Worm (Caenorhabditis elegans) whole organism, L3 larva: ENCODE measurements around the gene nhr-253.
A peak's percentile ranks its signal among the peaks of the same experiment; 100 is the strongest.

Experiments
- R02D3.7 ChIP-seq: fragments of 150-350 bp; optimal IDR thresholded peaks from 2 replicates; lab custom pipeline; 2014; ENCODE audit warnings: missing biosample characterization, missing genetic modification characterization
- ZK546.5 ChIP-seq: sonication (generic microtip); optimal IDR thresholded peaks from 2 replicates; lab custom pipeline; 2017; ENCODE audit warnings: missing biosample characterization, missing genetic modification characterization
- aly-2 ChIP-seq: fragments of 150-350 bp; optimal IDR thresholded peaks from 2 replicates; lab custom pipeline; 2014; ENCODE audit warnings: missing biosample characterization, missing genetic modification characterization
- ceh-28 ChIP-seq: fragments of 150-350 bp; optimal IDR thresholded peaks from 2 replicates; lab custom pipeline; 2014; ENCODE audit warnings: missing biosample characterization, missing genetic modification reagents, missing genetic modification characterization
- ceh-82 ChIP-seq: fragments of 150-350 bp; optimal IDR thresholded peaks from 2 replicates; lab custom pipeline; 2014; ENCODE audit warnings: missing biosample characterization, missing genetic modification characterization
- ceh-9 ChIP-seq: sonication (generic microtip); optimal IDR thresholded peaks from 2 replicates; lab custom pipeline; 2018; ENCODE audit warnings: missing biosample characterization, missing genetic modification characterization
- egl-27 ChIP-seq: sonication (generic microtip); optimal IDR thresholded peaks from 4 replicates; lab custom pipeline; 2017; ENCODE audit warnings: missing biosample characterization, missing genetic modification reagents, missing genetic modification characterization
- egl-5 ChIP-seq: fragments of 150-350 bp; optimal IDR thresholded peaks from 2 replicates; lab custom pipeline; 2017; ENCODE audit warnings: missing biosample characterization, missing genetic modification reagents, missing genetic modification characterization, inconsistent platforms
- elt-1 ChIP-seq: fragments of 150-350 bp; optimal IDR thresholded peaks from 2 replicates; lab custom pipeline; 2014; ENCODE audit warnings: missing biosample characterization, missing genetic modification characterization
- elt-2 ChIP-seq: sonication (generic microtip); optimal IDR thresholded peaks from 2 replicates; lab custom pipeline; 2016; ENCODE audit warnings: missing genetic modification reagents, mild to moderate bottlenecking, missing genetic modification characterization, missing compliant biosample characterization
- elt-3 ChIP-seq, 3 experiments: fragments of 150-350 bp in 1 of 3; sonication (generic microtip) in 2 of 3; optimal IDR thresholded peaks; 2 replicates in 2 of 3; 4 replicates in 1 of 3; lab custom pipeline; 2014 to 2017; ENCODE audit warnings: missing biosample characterization in 3 of 3, missing genetic modification characterization in 3 of 3
- fkh-10 ChIP-seq: sonication (generic microtip); optimal IDR thresholded peaks from 2 replicates; lab custom pipeline; 2017; ENCODE audit warnings: missing biosample characterization, missing genetic modification reagents, missing genetic modification characterization
- fkh-2 ChIP-seq: fragments of 150-350 bp; optimal IDR thresholded peaks from 2 replicates; lab custom pipeline; 2014; ENCODE audit warnings: missing biosample characterization, missing genetic modification reagents, missing genetic modification characterization
- fos-1 ChIP-seq: fragments of 150-350 bp; optimal IDR thresholded peaks from 2 replicates; lab custom pipeline; 2014; ENCODE audit warnings: missing biosample characterization, missing genetic modification characterization
- hmg-11 ChIP-seq: sonication (generic microtip); optimal IDR thresholded peaks from 2 replicates; lab custom pipeline; 2016; ENCODE audit warnings: missing genetic modification characterization, missing compliant biosample characterization
- jun-1 ChIP-seq: fragments of 150-350 bp; optimal IDR thresholded peaks from 2 replicates; lab custom pipeline; 2014; ENCODE audit warnings: missing biosample characterization, missing genetic modification reagents, missing genetic modification characterization
- lin-15B ChIP-seq: fragments of 150-350 bp; optimal IDR thresholded peaks from 2 replicates; lab custom pipeline; 2014; ENCODE audit warnings: missing biosample characterization, missing genetic modification characterization
- lin-39 ChIP-seq: fragments of 150-350 bp; optimal IDR thresholded peaks from 2 replicates; lab custom pipeline; 2018; ENCODE audit warnings: missing biosample characterization, missing genetic modification reagents, missing genetic modification characterization
- lsy-12 ChIP-seq: sonication (generic microtip); optimal IDR thresholded peaks from 2 replicates; lab custom pipeline; 2016; ENCODE audit warnings: mild to moderate bottlenecking, missing genetic modification characterization, missing compliant biosample characterization
- mdl-1 ChIP-seq: fragments of 150-350 bp; optimal IDR thresholded peaks from 2 replicates; lab custom pipeline; 2014; ENCODE audit warnings: missing biosample characterization, missing genetic modification characterization
- mml-1 ChIP-seq: fragments of 150-350 bp; sonication (generic microtip); optimal IDR thresholded peaks from 3 replicates; lab custom pipeline; 2014; ENCODE audit warnings: missing biosample characterization, missing genetic modification characterization
- nfya-1 ChIP-seq: sonication (generic microtip); optimal IDR thresholded peaks from 2 replicates; lab custom pipeline; 2017; ENCODE audit warnings: missing genetic modification characterization, mild to moderate bottlenecking, missing compliant biosample characterization, antibody characterized with exemption, moderate library complexity; ENCODE audit not compliant: insufficient read depth
- nhr-11 ChIP-seq: fragments of 150-350 bp; optimal IDR thresholded peaks from 2 replicates; lab custom pipeline; 2014; ENCODE audit warnings: missing biosample characterization, missing genetic modification characterization
- nhr-23 ChIP-seq: fragments of 150-350 bp; optimal IDR thresholded peaks from 2 replicates; lab custom pipeline; 2014; ENCODE audit warnings: missing biosample characterization, missing genetic modification reagents, missing genetic modification characterization
- nhr-237 ChIP-seq: fragments of 150-350 bp; optimal IDR thresholded peaks from 2 replicates; lab custom pipeline; 2014; ENCODE audit warnings: missing biosample characterization, missing genetic modification characterization
- nhr-25 ChIP-seq: sonication (generic microtip); optimal IDR thresholded peaks from 2 replicates; lab custom pipeline; 2017; ENCODE audit warnings: missing biosample characterization, missing genetic modification characterization
- nhr-28 ChIP-seq: fragments of 150-350 bp; optimal IDR thresholded peaks from 2 replicates; lab custom pipeline; 2014; ENCODE audit warnings: missing biosample characterization, missing genetic modification characterization
- nhr-43 ChIP-seq: sonication (generic microtip); optimal IDR thresholded peaks from 2 replicates; lab custom pipeline; 2016; ENCODE audit warnings: mild to moderate bottlenecking, missing genetic modification characterization, missing compliant biosample characterization; ENCODE audit not compliant: poor library complexity, severe bottlenecking
- nhr-67 ChIP-seq: fragments of 150-350 bp; optimal IDR thresholded peaks from 2 replicates; lab custom pipeline; 2014; ENCODE audit warnings: missing biosample characterization, missing genetic modification characterization
- nhr-76 ChIP-seq: fragments of 150-350 bp; sonication (generic microtip); optimal IDR thresholded peaks from 5 replicates; lab custom pipeline; 2014; ENCODE audit warnings: missing biosample characterization, missing genetic modification characterization
- nhr-77 ChIP-seq: fragments of 150-350 bp; optimal IDR thresholded peaks from 2 replicates; lab custom pipeline; 2014; ENCODE audit warnings: missing biosample characterization, missing genetic modification characterization
- pha-4 ChIP-seq: fragments of 150-350 bp; optimal IDR thresholded peaks from 2 replicates; lab custom pipeline; 2014; ENCODE audit warnings: missing biosample characterization, missing genetic modification reagents, missing genetic modification characterization
- pqm-1 ChIP-seq: fragments of 150-350 bp; optimal IDR thresholded peaks from 2 replicates; lab custom pipeline; 2017; ENCODE audit warnings: missing biosample characterization, missing genetic modification characterization, inconsistent platforms
- sea-2 ChIP-seq: fragments of 150-350 bp; sonication (generic microtip); optimal IDR thresholded peaks from 4 replicates; lab custom pipeline; 2014; ENCODE audit warnings: missing biosample characterization, missing genetic modification reagents, missing genetic modification characterization
- skn-1 ChIP-seq: fragments of 150-350 bp; optimal IDR thresholded peaks from 2 replicates; lab custom pipeline; 2014; ENCODE audit warnings: missing biosample characterization, missing genetic modification characterization
- snpc-4 ChIP-seq: fragments of 150-350 bp; optimal IDR thresholded peaks from 2 replicates; lab custom pipeline; 2014; ENCODE audit warnings: missing biosample characterization, missing genetic modification characterization
- tbx-2 ChIP-seq: sonication (generic microtip); optimal IDR thresholded peaks from 2 replicates; lab custom pipeline; 2016; ENCODE audit warnings: mild to moderate bottlenecking, missing genetic modification characterization, missing compliant biosample characterization
- unc-62 ChIP-seq: fragments of 150-350 bp; sonication (generic microtip); optimal IDR thresholded peaks from 4 replicates; lab custom pipeline; 2014; ENCODE audit warnings: missing biosample characterization, missing genetic modification reagents, missing genetic modification characterization
- ztf-11 ChIP-seq: fragments of 150-350 bp; optimal IDR thresholded peaks from 2 replicates; lab custom pipeline; 2014; ENCODE audit warnings: missing biosample characterization, missing genetic modification characterization
- ztf-4 ChIP-seq: fragments of 150-350 bp; optimal IDR thresholded peaks from 2 replicates; lab custom pipeline; 2014; ENCODE audit warnings: missing biosample characterization, missing genetic modification characterization

The nhr-253 gene

DNA sequence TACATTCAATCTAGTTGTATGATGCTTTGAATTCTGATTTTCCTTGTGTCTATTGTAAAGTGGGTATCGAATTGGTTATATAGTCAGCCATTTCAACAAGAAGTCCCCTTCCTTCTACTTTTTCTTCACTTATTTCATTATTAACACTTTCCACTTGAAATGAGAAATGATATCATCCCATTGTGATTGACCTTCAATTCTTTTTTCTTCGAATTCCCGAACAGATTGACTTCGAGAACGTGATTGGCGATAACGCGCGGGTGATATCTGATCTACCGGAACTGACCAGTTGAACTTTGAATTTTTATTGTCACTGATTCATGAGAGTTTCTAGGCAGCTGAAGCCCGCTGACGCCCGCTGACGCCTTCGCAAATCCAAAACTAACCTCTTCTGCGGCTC, 18.2 kb upstream of the nhr-253 start:
- TF ChIP-seq nhr-25 (tag; lab: Kevin White, UChicago) = peak; percentile 25
- TF ChIP-seq nhr-43 (tag; lab: Kevin White, UChicago) = peak; percentile 29
- no peak for TF ChIP-seq pqm-1 (tag; lab: Kevin White, UChicago)
- TF ChIP-seq nhr-23 (tag; lab: Kevin White, UChicago) = peak; percentile 40
- TF ChIP-seq, all 47 proteins: peak for 3

DNA sequence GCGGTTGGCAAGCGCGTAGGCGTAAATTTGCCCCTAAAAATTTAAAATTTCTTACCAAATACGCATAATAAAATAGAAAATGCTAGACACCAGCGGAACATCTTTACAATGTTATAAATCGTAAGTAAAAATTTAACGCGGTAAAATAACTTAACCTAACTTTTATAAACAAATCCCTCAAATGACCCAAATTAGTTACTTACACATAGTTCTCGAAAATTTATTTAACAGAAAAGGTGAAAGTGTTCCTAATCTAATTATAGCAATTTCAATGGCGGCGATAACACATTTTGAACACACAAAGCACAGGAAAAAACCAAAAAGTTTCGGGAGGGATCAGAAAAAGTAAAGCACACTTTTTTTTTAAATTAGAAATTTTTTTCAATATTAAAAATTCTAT, 16.2 kb upstream of the nhr-253 start, which contains the start of gene mltn-8:
Gene mltn-8, minus strand, starts transcription at position 101 of the 400 bp plus-strand sequence.
- TF ChIP-seq lin-39 (tag; lab: Kevin White, UChicago) (no peak), ceh-28 (tag; lab: Kevin White, UChicago) (no peak), fkh-10 (GFP tag; lab: Kevin White, UChicago) (no peak), ztf-4 (no peak), tbx-2 (tag; lab: Kevin White, UChicago) (no peak), snpc-4 (tag; lab: Kevin White, UChicago) (no peak), ZK546.5 (tag; lab: Kevin White, UChicago) (no peak), nhr-43 (tag; lab: Kevin White, UChicago) (no peak), nhr-237 (tag; lab: Kevin White, UChicago) (no peak), lsy-12 (no peak), nhr-23 (tag; lab: Kevin White, UChicago) (no peak), pha-4 (tag; lab: Kevin White, UChicago) (no peak), ceh-82 (tag; lab: Kevin White, UChicago) (no peak), mml-1 (tag; lab: Kevin White, UChicago) (no peak), nhr-25 (tag; lab: Kevin White, UChicago) (no peak)

DNA sequence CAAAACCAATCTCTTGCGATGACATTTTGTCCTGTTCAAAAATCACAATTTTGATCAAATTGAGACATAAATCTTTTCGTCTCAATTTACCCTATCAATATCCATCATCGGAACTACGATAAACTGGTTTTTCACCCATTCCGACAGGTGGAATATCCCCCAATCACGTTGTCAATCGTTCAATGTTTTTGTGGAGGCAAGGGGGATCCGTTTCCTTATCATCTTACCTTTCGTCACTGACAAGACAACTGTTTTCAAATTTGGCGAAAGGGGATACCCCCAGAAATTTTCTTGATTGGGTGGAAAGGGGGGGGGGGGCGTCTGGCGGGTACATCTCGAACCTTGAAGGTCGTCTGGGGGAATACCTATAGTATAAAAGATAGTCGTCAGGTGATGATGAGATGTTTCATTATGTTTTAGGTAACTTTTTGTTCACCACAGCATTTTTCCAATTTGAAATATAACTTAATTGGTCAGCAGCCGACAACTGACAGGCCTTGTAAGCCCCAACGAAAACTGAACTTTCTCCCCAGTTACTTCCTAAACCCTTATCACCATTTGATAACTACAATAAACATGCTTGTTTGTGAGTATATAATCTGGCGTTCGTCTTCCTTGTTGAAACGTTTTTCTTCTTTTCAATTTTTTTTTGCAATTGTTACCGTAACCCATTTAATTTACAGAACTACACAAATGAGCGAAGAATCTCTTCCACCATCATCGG, 15.0 kb upstream of the nhr-253 start, which contains the start of gene ZK6.8:
Gene ZK6.8, plus strand, starts transcription at position 682 of the 724 bp plus-strand sequence.
- TF ChIP-seq hmg-11 (tag; lab: Kevin White, UChicago) = no peak
- TF ChIP-seq egl-5 = no peak
- TF ChIP-seq nhr-28 = no peak
- TF ChIP-seq aly-2 = no peak
- no peak for TF ChIP-seq mdl-1 (tag; lab: Kevin White, UChicago)
- TF ChIP-seq tbx-2 (tag; lab: Kevin White, UChicago) = peak; percentile 10
- TF ChIP-seq skn-1 (tag; lab: Kevin White, UChicago) = no peak
- peak; percentile 31 for TF ChIP-seq snpc-4 (tag; lab: Kevin White, UChicago)
- TF ChIP-seq fos-1 (tag; lab: Kevin White, UChicago) = no peak
- TF ChIP-seq sea-2 = no peak
- TF ChIP-seq ZK546.5 (tag; lab: Kevin White, UChicago) = no peak
- TF ChIP-seq elt-2 = peak; percentile 26
- TF ChIP-seq nhr-25 (tag; lab: Kevin White, UChicago) = peak; percentile 92
- TF ChIP-seq ceh-9 (tag; lab: Kevin White, UChicago) = no peak
- TF ChIP-seq nhr-76 (tag; lab: Kevin White, UChicago) = no peak
- no peak for TF ChIP-seq nhr-77 (tag; lab: Kevin White, UChicago)
- no peak for TF ChIP-seq ceh-82 (tag; lab: Kevin White, UChicago)
- TF ChIP-seq nhr-23 (tag; lab: Kevin White, UChicago) = peak; percentile 93
- TF ChIP-seq lin-39 (tag; lab: Kevin White, UChicago) = no peak
- no peak for TF ChIP-seq nfya-1 (tag; lab: Kevin White, UChicago)
- TF ChIP-seq fkh-2 (tag; lab: Kevin White, UChicago) = no peak
- peak; percentile 14 for TF ChIP-seq lsy-12
- TF ChIP-seq elt-3 (tag; optimal IDR thresholded peaks at IDR 0.05; lab: Kevin White, UChicago) = peak; percentile 64 to 72 (median 69)
- no peak for TF ChIP-seq jun-1 (tag; lab: Kevin White, UChicago)
- peak; percentile 27 for TF ChIP-seq unc-62 (GFP tag; lab: Kevin White, UChicago)
- TF ChIP-seq lin-15B (tag; lab: Kevin White, UChicago) = no peak
- TF ChIP-seq R02D3.7 (tag; lab: Kevin White, UChicago) = peak; percentile 0
- TF ChIP-seq ceh-28 (tag; lab: Kevin White, UChicago) = peak; percentile 27
- peak; percentile 97 for TF ChIP-seq nhr-43 (tag; lab: Kevin White, UChicago)
- TF ChIP-seq nhr-11 (tag; lab: Kevin White, UChicago) = no peak
- peak; percentile 58 for TF ChIP-seq egl-27 (tag; lab: Kevin White, UChicago)
- TF ChIP-seq elt-1 = no peak
- no peak for TF ChIP-seq ztf-11 (tag; lab: Kevin White, UChicago)
- TF ChIP-seq mml-1 (tag; lab: Kevin White, UChicago) = no peak
- no peak for TF ChIP-seq nhr-237 (tag; lab: Kevin White, UChicago)
- no peak for TF ChIP-seq nhr-67 (tag; lab: Kevin White, UChicago)
